Worm (Caenorhabditis elegans) whole organism, young adult: Measurements from ENCODE around the gene F09F7.5.
A peak's percentile ranks its signal among the peaks of the same experiment; 100 is the strongest.

Experiments
- B0035.1 ChIP-seq: sonication (generic microtip); optimal IDR thresholded peaks from 2 replicates; lab custom pipeline; 2016; ENCODE audit warnings: missing genetic modification characterization, mild to moderate bottlenecking, missing compliant biosample characterization, missing genotype, missing genetic modification reagents
- B0336.3 ChIP-seq: fragments of 200-800 bp; sonication (Bioruptor generic); IDR thresholded peaks from 2 replicates; pipeline ENCODE4 v1.3.6; 2022; ENCODE audit warnings: missing genetic modification characterization, missing compliant biosample characterization
- C17E4.6 ChIP-seq: fragments of 200-800 bp; sonication (Bioruptor generic); IDR thresholded peaks from 2 replicates; pipeline ENCODE4 v1.3.6; 2022; ENCODE audit warnings: missing genetic modification reagents, missing genetic modification characterization, missing compliant biosample characterization
- D2030.7 ChIP-seq: fragments of 200-800 bp; sonication (Bioruptor generic); IDR thresholded peaks from 2 replicates; pipeline ENCODE4 v1.3.6; 2022; ENCODE audit warnings: missing genetic modification reagents, missing genetic modification characterization, missing compliant biosample characterization
- F22D6.2 ChIP-seq: sonication (generic microtip); optimal IDR thresholded peaks from 2 replicates; lab custom pipeline; 2016; ENCODE audit warnings: mild to moderate bottlenecking, missing genetic modification characterization, missing compliant biosample characterization
- F23B12.7 ChIP-seq: sonication (generic microtip); optimal IDR thresholded peaks from 2 replicates; lab custom pipeline; 2017; ENCODE audit warnings: missing genetic modification characterization, mild to moderate bottlenecking, missing compliant biosample characterization, antibody characterized with exemption, moderate library complexity; ENCODE audit not compliant: insufficient read depth
- F37B4.10 ChIP-seq: fragments of 200-800 bp; sonication (Bioruptor generic); IDR thresholded peaks from 2 replicates; pipeline ENCODE4 v1.3.6; 2022; ENCODE audit warnings: missing genetic modification characterization, missing compliant biosample characterization
- F49E8.2 ChIP-seq: sonication (generic microtip); optimal IDR thresholded peaks from 3 replicates; lab custom pipeline; 2017; ENCODE audit warnings: missing genetic modification characterization, mild to moderate bottlenecking, missing compliant biosample characterization, antibody characterized with exemption, moderate library complexity; ENCODE audit not compliant: insufficient read depth
- K12H6.12 ChIP-seq: fragments of 200-800 bp; sonication (Bioruptor generic); optimal IDR thresholded peaks from 2 replicates; lab custom pipeline; 2018; ENCODE audit warnings: mild to moderate bottlenecking, missing genetic modification characterization, missing compliant biosample characterization
- T07F8.4 ChIP-seq: sonication (generic microtip); optimal IDR thresholded peaks from 2 replicates; lab custom pipeline; 2016; ENCODE audit warnings: mild to moderate bottlenecking, missing genetic modification characterization, moderate library complexity, missing compliant biosample characterization
- Y56A3A.18 ChIP-seq: fragments of 200-800 bp; sonication (Bioruptor generic); IDR thresholded peaks from 2 replicates; pipeline ENCODE4 v1.3.6; 2022; ENCODE audit warnings: missing genetic modification reagents, missing genetic modification characterization, missing compliant biosample characterization
- Y67H2A.10 ChIP-seq: fragments of 200-800 bp; sonication (Bioruptor generic); conservative IDR thresholded peaks from 2 replicates; pipeline ENCODE4 v1.3.6; 2022; ENCODE audit warnings: missing genetic modification reagents, missing genetic modification characterization, missing compliant biosample characterization
- akir-1 ChIP-seq: fragments of 200-800 bp; sonication (Bioruptor generic); optimal IDR thresholded peaks from 2 replicates; lab custom pipeline; 2018; ENCODE audit warnings: mild to moderate bottlenecking, missing genetic modification characterization, moderate library complexity, missing compliant biosample characterization
- aptf-2 ChIP-seq: fragments of 200-800 bp; sonication (Bioruptor generic); conservative IDR thresholded peaks from 2 replicates; pipeline ENCODE4 v1.3.6; 2022; ENCODE audit warnings: missing genetic modification reagents, missing genetic modification characterization, missing compliant biosample characterization
- atf-7 ChIP-seq: sonication (generic microtip); optimal IDR thresholded peaks from 2 replicates; lab custom pipeline; 2017; ENCODE audit warnings: mild to moderate bottlenecking, missing genetic modification characterization, missing compliant biosample characterization
- athp-1 ChIP-seq: sonication (generic microtip); optimal IDR thresholded peaks from 2 replicates; lab custom pipeline; 2017; ENCODE audit warnings: mild to moderate bottlenecking, missing genetic modification characterization, missing compliant biosample characterization
- attf-3 ChIP-seq: fragments of 200-800 bp; sonication (Bioruptor generic); conservative IDR thresholded peaks from 2 replicates; pipeline ENCODE4 v1.3.6; 2022; ENCODE audit warnings: missing genetic modification reagents, missing genetic modification characterization, missing compliant biosample characterization
- ccch-3 ChIP-seq: fragments of 200-800 bp; sonication (Bioruptor generic); optimal IDR thresholded peaks from 2 replicates; lab custom pipeline; 2018; ENCODE audit warnings: mild to moderate bottlenecking, missing genetic modification characterization, missing compliant biosample characterization
- cebp-1 ChIP-seq, 2 experiments: fragments of 200-800 bp in 1 of 2; sonication (Bioruptor generic) in 1 of 2; sonication (generic microtip) in 1 of 2; IDR thresholded peaks in 1 of 2; optimal IDR thresholded peaks in 1 of 2; 2 replicates each; pipeline versions ENCODE4 v1.3.6 to Lab custom; 2017 to 2022; ENCODE audit warnings: missing compliant biosample characterization in 2 of 2, missing genetic modification characterization in 2 of 2, mild to moderate bottlenecking in 1 of 2, missing genetic modification reagents in 1 of 2, moderate library complexity in 1 of 2
- ceh-79 ChIP-seq: sonication (generic microtip); optimal IDR thresholded peaks from 2 replicates; lab custom pipeline; 2017; ENCODE audit warnings: mild to moderate bottlenecking, missing genetic modification characterization, missing compliant biosample characterization
- egl-44 ChIP-seq: fragments of 200-800 bp; sonication (Bioruptor generic); IDR thresholded peaks from 2 replicates; pipeline ENCODE4 v1.3.6; 2022; ENCODE audit warnings: missing genetic modification reagents, missing genetic modification characterization, missing compliant biosample characterization
- ets-4 ChIP-seq: fragments of 200-800 bp; sonication (Bioruptor generic); optimal IDR thresholded peaks from 2 replicates; lab custom pipeline; 2018; ENCODE audit warnings: mild to moderate bottlenecking, missing genetic modification characterization, missing compliant biosample characterization
- hlh-26 ChIP-seq: fragments of 200-800 bp; sonication (Bioruptor generic); conservative IDR thresholded peaks from 2 replicates; pipeline ENCODE4 v1.3.6; 2022; ENCODE audit warnings: missing genetic modification reagents, missing genetic modification characterization, missing compliant biosample characterization
- hrde-1 ChIP-seq: sonication (generic microtip); optimal IDR thresholded peaks from 2 replicates; lab custom pipeline; 2016; ENCODE audit warnings: missing genetic modification characterization, mild to moderate bottlenecking, missing compliant biosample characterization, moderate library complexity, missing genotype, missing genetic modification reagents, borderline replicate concordance
- lsl-1 ChIP-seq: fragments of 200-800 bp; sonication (Bioruptor generic); optimal IDR thresholded peaks from 2 replicates; lab custom pipeline; 2018; ENCODE audit warnings: mild to moderate bottlenecking, missing genetic modification characterization, moderate library complexity, missing compliant biosample characterization
- madf-3 ChIP-seq: fragments of 200-800 bp; sonication (Bioruptor generic); IDR thresholded peaks from 2 replicates; pipeline ENCODE4 v1.3.6; 2022; ENCODE audit warnings: missing genetic modification reagents, missing genetic modification characterization, missing compliant biosample characterization
- mes-4 ChIP-seq: sonication (generic microtip); optimal IDR thresholded peaks from 2 replicates; lab custom pipeline; 2016; ENCODE audit warnings: missing genotype, missing genetic modification characterization, missing compliant biosample characterization
- nfya-2 ChIP-seq: fragments of 200-800 bp; sonication (Bioruptor generic); IDR thresholded peaks from 2 replicates; pipeline ENCODE4 v1.3.6; 2022; ENCODE audit warnings: missing genetic modification reagents, missing genetic modification characterization, missing compliant biosample characterization
- nhr-120 ChIP-seq: fragments of 200-800 bp; sonication (Bioruptor generic); IDR thresholded peaks from 2 replicates; pipeline ENCODE4 v1.3.6; 2022; ENCODE audit warnings: missing genetic modification characterization, missing compliant biosample characterization
- rcor-1 ChIP-seq: fragments of 200-800 bp; sonication (Bioruptor generic); IDR thresholded peaks from 2 replicates; pipeline ENCODE4 v1.3.6; 2022; ENCODE audit warnings: missing genetic modification reagents, missing genetic modification characterization, missing compliant biosample characterization
- rpc-1 ChIP-seq, 2 experiments: fragments of 150-350 bp in 1 of 2; sonication (generic microtip) in 1 of 2; optimal IDR thresholded peaks; 2 replicates each; lab custom pipeline; 2014 to 2018; ENCODE audit warnings: missing biosample characterization in 1 of 2, missing genetic modification characterization in 1 of 2, missing genetic modification reagents in 1 of 2, missing genotype in 1 of 2
- sdz-38 ChIP-seq: sonication (generic microtip); optimal IDR thresholded peaks from 2 replicates; lab custom pipeline; 2016; ENCODE audit warnings: missing genotype, missing genetic modification characterization, missing compliant biosample characterization
- sea-2 ChIP-seq: fragments of 200-800 bp; sonication (Bioruptor generic); IDR thresholded peaks from 2 replicates; pipeline ENCODE4 v1.3.6; 2022; ENCODE audit warnings: missing genetic modification characterization, missing compliant biosample characterization
- tlf-1 ChIP-seq: fragments of 200-800 bp; sonication (Bioruptor generic); optimal IDR thresholded peaks from 2 replicates; lab custom pipeline; 2018; ENCODE audit warnings: mild to moderate bottlenecking, missing genetic modification characterization, missing compliant biosample characterization
- xnd-1 ChIP-seq: sonication (generic microtip); optimal IDR thresholded peaks from 2 replicates; lab custom pipeline; 2016; ENCODE audit warnings: missing genotype, missing genetic modification reagents, missing genetic modification characterization, missing compliant biosample characterization
- zfh-2 ChIP-seq: fragments of 200-800 bp; sonication (Bioruptor generic); conservative IDR thresholded peaks from 2 replicates; pipeline ENCODE4 v1.3.6; 2022; ENCODE audit warnings: missing genetic modification reagents, missing genetic modification characterization, missing compliant biosample characterization
- ztf-26 ChIP-seq: sonication (generic microtip); optimal IDR thresholded peaks from 2 replicates; lab custom pipeline; 2017; ENCODE audit warnings: missing genetic modification characterization, missing compliant biosample characterization

The F09F7.5 gene

ce11 chrIII:5506023-5506597 is 40.7 kb upstream of the F09F7.5 start (continued):
- TF ChIP-seq zfh-2 (GFP tag; lab: Robert Waterston, UW) = no peak
- TF ChIP-seq rpc-1 (optimal IDR thresholded peaks at IDR 0.05; lab: Kevin White, UChicago) = no peak
- TF ChIP-seq rpc-1 (tag; optimal IDR thresholded peaks at IDR 0.05; lab: Kevin White, UChicago) = no peak
- TF ChIP-seq egl-44 (GFP tag; lab: Robert Waterston, UW) = no peak
- no peak for TF ChIP-seq akir-1 (GFP tag; lab: Kevin White, UChicago)
- no peak for TF ChIP-seq sdz-38 (tag; lab: Kevin White, UChicago)
- no peak for TF ChIP-seq sea-2 (GFP tag; lab: Robert Waterston, UW)
- TF ChIP-seq aptf-2 (GFP tag; lab: Robert Waterston, UW) = no peak
- no peak for TF ChIP-seq nhr-120 (GFP tag; lab: Robert Waterston, UW)
- TF ChIP-seq K12H6.12 (tag; lab: Kevin White, UChicago) = no peak
- no peak for TF ChIP-seq rcor-1 (GFP tag; lab: Robert Waterston, UW)
- TF ChIP-seq ceh-79 (tag; lab: Kevin White, UChicago) = peak; percentile 81
- peak; percentile 3 for TF ChIP-seq athp-1 (tag; lab: Kevin White, UChicago)
- TF ChIP-seq F49E8.2 (tag; lab: Kevin White, UChicago) = no peak
- TF ChIP-seq hrde-1 = peak; percentile 29
- no peak for TF ChIP-seq C17E4.6
- TF ChIP-seq hlh-26 (GFP tag; lab: Robert Waterston, UW) = no peak
- no peak for TF ChIP-seq Y67H2A.10 (GFP tag; lab: Robert Waterston, UW)
- TF ChIP-seq lsl-1 (GFP tag; lab: Kevin White, UChicago) = no peak
- no peak for TF ChIP-seq D2030.7 (GFP tag; lab: Robert Waterston, UW)
- TF ChIP-seq Y56A3A.18 (GFP tag; lab: Robert Waterston, UW) = peak; percentile 63
- TF ChIP-seq ets-4 = no peak
- TF ChIP-seq B0035.1 (tag; lab: Kevin White, UChicago) = no peak
- no peak for TF ChIP-seq F23B12.7 (tag; lab: Kevin White, UChicago)
- no peak for TF ChIP-seq F22D6.2 (tag; lab: Kevin White, UChicago)
- peak; percentile 1 for TF ChIP-seq tlf-1
- TF ChIP-seq xnd-1 (tag; lab: Kevin White, UChicago) = no peak
- peak; percentile 67 for TF ChIP-seq atf-7 (tag; lab: Kevin White, UChicago)
- no peak for TF ChIP-seq F37B4.10 (GFP tag; lab: Robert Waterston, UW)
- no peak for TF ChIP-seq mes-4 (tag; lab: Kevin White, UChicago)
- TF ChIP-seq B0336.3 = peak; percentile 75
- no peak for TF ChIP-seq attf-3 (GFP tag; lab: Robert Waterston, UW)

ce11 chrIII:5506936-5507335 is 39.9 kb upstream of the F09F7.5 start:
- TF ChIP-seq F22D6.2 (tag; lab: Kevin White, UChicago) (no peak), F37B4.10 (GFP tag; lab: Robert Waterston, UW) (0 out of 2 replicates have a peak, but pooled peaks have one; percentile 76), ccch-3 (GFP tag; lab: Kevin White, UChicago) (no peak)

- TF ChIP-seq madf-3 (GFP tag; lab: Robert Waterston, UW) (peak; percentile 34; the same call in 1 of the 2 replicates), cebp-1 (GFP tag; IDR thresholded peaks at IDR 0.05; lab: Robert Waterston, UW) (no peak), cebp-1 (tag; optimal IDR thresholded peaks at IDR 0.05; lab: Kevin White, UChicago) (no peak), ztf-26 (no peak), T07F8.4 (no peak), akir-1 (GFP tag; lab: Kevin White, UChicago) (no peak), nfya-2 (no peak)
Observed at ce11 chrIII:5508669-5509068, 38.1 kb upstream of the F09F7.5 start, which contains the start of gene D1044.7. Gene D1044.7, minus strand, starts transcription at chrIII:5508769.
